Worm (Caenorhabditis elegans) whole organism, late embryonic: ENCODE data around the gene srx-85.

Source experiments
- C08G9.2 ChIP-seq: sonication (generic microtip); optimal IDR thresholded peaks from 2 replicates; lab custom pipeline; 2016; ENCODE audit warnings: mild to moderate bottlenecking, missing genetic modification characterization, moderate library complexity, missing compliant biosample characterization
- F13H6.1 ChIP-seq: sonication (generic microtip); optimal IDR thresholded peaks from 2 replicates; lab custom pipeline; 2016; ENCODE audit warnings: missing genetic modification characterization, missing compliant biosample characterization
- K02D7.2 ChIP-seq: sonication (generic microtip); optimal IDR thresholded peaks from 2 replicates; lab custom pipeline; 2017; ENCODE audit warnings: mild to moderate bottlenecking, missing genetic modification characterization, missing compliant biosample characterization
- K09A11.1 ChIP-seq: sonication (generic microtip); optimal IDR thresholded peaks from 2 replicates; lab custom pipeline; 2017; ENCODE audit warnings: antibody characterized with exemption, mild to moderate bottlenecking, missing genetic modification characterization, missing compliant biosample characterization; ENCODE audit not compliant: insufficient read depth
- T23F11.4 ChIP-seq: fragments of 200-800 bp; sonication (Bioruptor generic); optimal IDR thresholded peaks from 2 replicates; lab custom pipeline; 2018; ENCODE audit warnings: mild to moderate bottlenecking, missing genetic modification characterization, missing compliant biosample characterization
- Y22D7AL.16 ChIP-seq: sonication (generic microtip); optimal IDR thresholded peaks from 2 replicates; lab custom pipeline; 2016; ENCODE audit warnings: missing genetic modification characterization, missing compliant biosample characterization
- ahr-1 ChIP-seq: sonication (generic microtip); optimal IDR thresholded peaks from 2 replicates; lab custom pipeline; 2016; ENCODE audit warnings: missing genetic modification characterization, missing compliant biosample characterization
- ceh-18 ChIP-seq: sonication (generic microtip); optimal IDR thresholded peaks from 2 replicates; lab custom pipeline; 2016; ENCODE audit warnings: missing genetic modification characterization, missing compliant biosample characterization
- ceh-19 ChIP-seq: fragments of 200-800 bp; sonication (Bioruptor generic); optimal IDR thresholded peaks from 2 replicates; lab custom pipeline; 2018; ENCODE audit warnings: mild to moderate bottlenecking, missing genetic modification characterization, missing compliant biosample characterization
- ceh-24 ChIP-seq: sonication (generic microtip); optimal IDR thresholded peaks from 2 replicates; lab custom pipeline; 2016; ENCODE audit warnings: mild to moderate bottlenecking, missing genetic modification characterization, missing compliant biosample characterization
- ceh-31 ChIP-seq: sonication (generic microtip); optimal IDR thresholded peaks from 2 replicates; lab custom pipeline; 2016; ENCODE audit warnings: missing genetic modification characterization, missing compliant biosample characterization
- ceh-34 ChIP-seq: sonication (generic microtip); optimal IDR thresholded peaks from 2 replicates; lab custom pipeline; 2016; ENCODE audit warnings: mild to moderate bottlenecking, missing genetic modification characterization, missing compliant biosample characterization
- che-1 ChIP-seq: sonication (generic microtip); optimal IDR thresholded peaks from 2 replicates; lab custom pipeline; 2016; ENCODE audit warnings: mild to moderate bottlenecking, missing genetic modification characterization, missing compliant biosample characterization
- elt-2 ChIP-seq: sonication (generic microtip); optimal IDR thresholded peaks from 2 replicates; lab custom pipeline; 2016; ENCODE audit warnings: missing genetic modification reagents, missing genetic modification characterization, missing compliant biosample characterization
- ets-4 ChIP-seq: sonication (generic microtip); optimal IDR thresholded peaks from 2 replicates; lab custom pipeline; 2016; ENCODE audit warnings: missing genetic modification characterization, missing compliant biosample characterization
- fkh-10 ChIP-seq: fragments of 150-350 bp; optimal IDR thresholded peaks from 2 replicates; lab custom pipeline; 2014; ENCODE audit warnings: missing biosample characterization, missing genetic modification reagents, missing genetic modification characterization
- fkh-6 ChIP-seq: sonication (generic microtip); optimal IDR thresholded peaks from 2 replicates; lab custom pipeline; 2016; ENCODE audit warnings: missing genetic modification characterization, missing compliant biosample characterization
- gmeb-2 ChIP-seq: sonication (generic microtip); optimal IDR thresholded peaks from 2 replicates; lab custom pipeline; 2016; ENCODE audit warnings: missing genetic modification characterization, inconsistent platforms, missing compliant biosample characterization
- hlh-30 ChIP-seq: sonication (generic microtip); optimal IDR thresholded peaks from 2 replicates; lab custom pipeline; 2017; ENCODE audit warnings: antibody characterized with exemption, missing genetic modification characterization, missing compliant biosample characterization; ENCODE audit not compliant: insufficient read depth
- hlh-6 ChIP-seq: sonication (generic microtip); optimal IDR thresholded peaks from 2 replicates; lab custom pipeline; 2016; ENCODE audit warnings: missing genotype, missing genetic modification characterization, missing compliant biosample characterization
- hlh-8 ChIP-seq: sonication (generic microtip); optimal IDR thresholded peaks from 2 replicates; lab custom pipeline; 2016; ENCODE audit warnings: missing genotype, missing genetic modification characterization, missing compliant biosample characterization
- madf-2 ChIP-seq: sonication (generic microtip); optimal IDR thresholded peaks from 2 replicates; lab custom pipeline; 2017; ENCODE audit warnings: missing genetic modification characterization, missing compliant biosample characterization
- nhr-232 ChIP-seq: sonication (generic microtip); optimal IDR thresholded peaks from 2 replicates; lab custom pipeline; 2016; ENCODE audit warnings: missing genetic modification characterization, missing compliant biosample characterization
- npax-4 ChIP-seq: sonication (generic microtip); optimal IDR thresholded peaks from 2 replicates; lab custom pipeline; 2016; ENCODE audit warnings: missing genetic modification characterization, missing compliant biosample characterization
- odd-2 ChIP-seq: sonication (generic microtip); optimal IDR thresholded peaks from 2 replicates; lab custom pipeline; 2017; ENCODE audit warnings: antibody characterized with exemption, mild to moderate bottlenecking, missing genetic modification characterization, missing compliant biosample characterization
- pag-3 ChIP-seq: sonication (generic microtip); optimal IDR thresholded peaks from 2 replicates; lab custom pipeline; 2016; ENCODE audit warnings: missing compliant biosample characterization, missing genetic modification characterization, borderline replicate concordance
- pat-9 ChIP-seq: fragments of 200-800 bp; sonication (Bioruptor generic); optimal IDR thresholded peaks from 2 replicates; lab custom pipeline; 2018; ENCODE audit warnings: mild to moderate bottlenecking, missing genetic modification characterization, moderate library complexity, missing compliant biosample characterization
- pax-1 ChIP-seq: fragments of 150-350 bp; optimal IDR thresholded peaks from 2 replicates; lab custom pipeline; 2014; ENCODE audit warnings: missing biosample characterization, missing genetic modification characterization
- pha-4 ChIP-seq: fragments of 150-350 bp; optimal IDR thresholded peaks from 2 replicates; lab custom pipeline; 2018; ENCODE audit warnings: missing biosample characterization, missing genetic modification reagents, missing genetic modification characterization
- ref-2 ChIP-seq: sonication (generic microtip); optimal IDR thresholded peaks from 2 replicates; lab custom pipeline; 2016; ENCODE audit warnings: missing genetic modification characterization, missing compliant biosample characterization
- sdc-2 ChIP-seq: sonication (generic microtip); optimal IDR thresholded peaks from 2 replicates; lab custom pipeline; 2016; ENCODE audit warnings: missing genotype, missing genetic modification characterization, missing compliant biosample characterization
- sox-2 ChIP-seq: fragments of 200-800 bp; sonication (Bioruptor generic); IDR thresholded peaks from 2 replicates; pipeline ENCODE4 v1.3.6; 2022; ENCODE audit warnings: missing genetic modification reagents, missing genetic modification characterization, missing compliant biosample characterization
- syd-9 ChIP-seq: sonication (generic microtip); optimal IDR thresholded peaks from 2 replicates; lab custom pipeline; 2016; ENCODE audit warnings: mild to moderate bottlenecking, missing genetic modification characterization, moderate library complexity, missing compliant biosample characterization
- tbx-2 ChIP-seq: sonication (generic microtip); optimal IDR thresholded peaks from 2 replicates; lab custom pipeline; 2016; ENCODE audit warnings: missing genetic modification characterization, missing compliant biosample characterization
- tbx-7 ChIP-seq: sonication (generic microtip); optimal IDR thresholded peaks from 2 replicates; lab custom pipeline; 2016; ENCODE audit warnings: missing genotype, missing genetic modification characterization, missing compliant biosample characterization
- unc-3 ChIP-seq, 2 experiments: fragments of 200-800 bp in 1 of 2; sonication (Bioruptor generic) in 1 of 2; sonication (generic microtip) in 1 of 2; conservative IDR thresholded peaks in 1 of 2; optimal IDR thresholded peaks in 1 of 2; 2 replicates each; pipeline versions ENCODE4 v1.3.6 to Lab custom; 2016 to 2022; ENCODE audit warnings: missing compliant biosample characterization in 2 of 2, missing genetic modification characterization in 2 of 2, missing genetic modification reagents in 1 of 2
- unc-42 ChIP-seq: sonication (generic microtip); optimal IDR thresholded peaks from 2 replicates; lab custom pipeline; 2016; ENCODE audit warnings: missing genotype, missing genetic modification characterization, missing compliant biosample characterization
- unc-55 ChIP-seq: sonication (generic microtip); optimal IDR thresholded peaks from 2 replicates; lab custom pipeline; 2017; ENCODE audit warnings: missing biosample characterization, missing genetic modification reagents, missing genetic modification characterization
- unc-86 ChIP-seq: sonication (generic microtip); optimal IDR thresholded peaks from 2 replicates; lab custom pipeline; 2016; ENCODE audit warnings: missing genetic modification characterization, missing compliant biosample characterization
- zip-5 ChIP-seq: sonication (generic microtip); optimal IDR thresholded peaks from 2 replicates; lab custom pipeline; 2016; ENCODE audit warnings: missing genetic modification characterization, missing compliant biosample characterization
- ztf-16 ChIP-seq: sonication (generic microtip); optimal IDR thresholded peaks from 2 replicates; lab custom pipeline; 2017; ENCODE audit warnings: missing genetic modification characterization, missing compliant biosample characterization

Gene srx-85

ce11 chrV:11527531-11527930 lies 24.9 kb upstream of the srx-85 start, which contains the start of gene ccch-1:
Gene ccch-1, plus strand, starts transcription at chrV:11527831.
- TF ChIP-seq hlh-6 (no peak), T23F11.4 (GFP tag; lab: Kevin White, UChicago) (no peak), elt-2 (tag; lab: Kevin White, UChicago) (no peak), che-1 (tag; lab: Kevin White, UChicago) (no peak), ahr-1 (no peak), npax-4 (tag; lab: Kevin White, UChicago) (no peak), F13H6.1 (tag; lab: Kevin White, UChicago) (no peak), ceh-19 (GFP tag; lab: Kevin White, UChicago) (no peak), madf-2 (tag; lab: Kevin White, UChicago) (no peak), fkh-6 (tag; lab: Kevin White, UChicago) (no peak), K02D7.2 (tag; lab: Kevin White, UChicago) (no peak), ceh-18 (no peak), ets-4 (tag; lab: Kevin White, UChicago) (no peak), Y22D7AL.16 (no peak)
- TF ChIP-seq, all 69 proteins: peak for 0

ce11 chrV:11528633-11529327 lies 23.7 kb upstream of the srx-85 start:
- TF ChIP-seq hlh-30 (tag; lab: Kevin White, UChicago) (peak; percentile 63), hlh-8 (tag; lab: Kevin White, UChicago) (peak; percentile 71), Y22D7AL.16 (no peak), ref-2 (tag; lab: Kevin White, UChicago) (peak; percentile 14), pax-1 (tag; lab: Kevin White, UChicago) (no peak)

ce11 chrV:11529541-11529940 lies 22.9 kb upstream of the srx-85 start:
- peak; percentile 6 for TF ChIP-seq ceh-18
- no peak for TF ChIP-seq tbx-2
- TF ChIP-seq, all 69 proteins: peak for 1

ce11 chrV:11531100-11531499 lies 21.4 kb upstream of the srx-85 start:
- TF ChIP-seq pha-4 (tag; lab: Kevin White, UChicago): no peak
- TF ChIP-seq tbx-7 (tag; lab: Kevin White, UChicago): no peak
- no peak for TF ChIP-seq syd-9 (tag; lab: Kevin White, UChicago)
- no peak for TF ChIP-seq ref-2 (tag; lab: Kevin White, UChicago)
- TF ChIP-seq unc-42: no peak
- TF ChIP-seq unc-86: no peak
- no peak for TF ChIP-seq ztf-16

ce11 chrV:11531831-11532534 lies 20.5 kb upstream of the srx-85 start:
- no peak for TF ChIP-seq odd-2 (tag; lab: Kevin White, UChicago)
- TF ChIP-seq C08G9.2: peak; percentile 22
- no peak for TF ChIP-seq Y22D7AL.16
- TF ChIP-seq fkh-10: no peak
- TF ChIP-seq zip-5 (tag; lab: Kevin White, UChicago): no peak
- TF ChIP-seq hlh-30 (tag; lab: Kevin White, UChicago): peak; percentile 32
- TF ChIP-seq ceh-31: peak; percentile 44
- TF ChIP-seq che-1 (tag; lab: Kevin White, UChicago): no peak
- TF ChIP-seq unc-3 (GFP tag; conservative IDR thresholded peaks at IDR 0.05; lab: Robert Waterston, UW): no peak
- TF ChIP-seq unc-3 (tag; optimal IDR thresholded peaks at IDR 0.05; lab: Kevin White, UChicago): no peak
- no peak for TF ChIP-seq K09A11.1 (tag; lab: Kevin White, UChicago)
- TF ChIP-seq pax-1 (tag; lab: Kevin White, UChicago): no peak
- TF ChIP-seq gmeb-2 (tag; lab: Kevin White, UChicago): no peak
- no peak for TF ChIP-seq pag-3 (tag; lab: Kevin White, UChicago)
- peak; percentile 30 for TF ChIP-seq sdc-2 (tag; lab: Kevin White, UChicago)
- TF ChIP-seq tbx-7 (tag; lab: Kevin White, UChicago): no peak
- TF ChIP-seq ztf-16: peak; percentile 30
- TF ChIP-seq ceh-18: peak; percentile 96
- TF ChIP-seq sox-2: no peak
- peak; percentile 33 for TF ChIP-seq ets-4 (tag; lab: Kevin White, UChicago)
- no peak for TF ChIP-seq pat-9
- no peak for TF ChIP-seq ceh-34
- TF ChIP-seq ceh-24: no peak
- peak; percentile 92 for TF ChIP-seq hlh-8 (tag; lab: Kevin White, UChicago)
- TF ChIP-seq unc-55 (GFP tag; lab: Kevin White, UChicago): peak; percentile 29
- TF ChIP-seq nhr-232: no peak
